Fruit fly (Drosophila melanogaster): ENCODE results near the gene PolI.

- TF ChIP-seq psq (optimal IDR thresholded peaks at IDR 0.05) (no peak), Sin3A (optimal IDR thresholded peaks at IDR 0.05) (no peak), Myc (optimal IDR thresholded peaks at IDR 0.05) (no peak), h (optimal IDR thresholded peaks at IDR 0.05) (no peak), insv (optimal IDR thresholded peaks at IDR 0.05) (no peak), ttk (optimal IDR thresholded peaks at IDR 0.05) (no peak)
Observed at dm6 chr3R:8207276-8207654, 26.0 kb upstream of the PolI start.

Measured in Kc167 (cell line).